Fruit fly (Drosophila melanogaster): ENCODE measurements around the gene Gr64e.
A peak's percentile ranks its signal among the peaks of the same experiment; 100 is the strongest.

Gene Gr64e

DNA sequence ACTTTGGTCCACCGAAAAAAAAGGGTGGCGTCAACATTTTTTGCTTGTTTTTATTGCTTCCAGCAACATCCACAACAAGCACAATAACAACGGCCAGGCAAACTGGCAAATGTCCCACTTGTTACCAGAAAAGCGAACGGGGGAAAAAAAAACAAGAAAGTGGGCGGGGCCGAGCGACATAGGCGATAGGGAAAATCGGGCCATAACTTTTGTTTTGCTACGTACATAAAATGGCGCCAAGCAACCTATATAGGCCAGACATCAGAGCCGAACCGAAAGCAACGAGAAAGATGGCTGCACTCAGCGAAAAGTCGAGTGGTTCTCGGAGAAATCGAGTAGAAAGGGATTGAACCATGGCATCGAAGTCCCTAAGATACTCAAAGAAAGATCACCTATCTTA is 24.7 kb upstream of the Gr64e start (continued):
- TF ChIP-seq CG31441 (GFP tag; IDR thresholded peaks at IDR 0.05) (0 out of 2 replicates have a peak, but pooled peaks have one; percentile 19), wor (GFP tag; IDR thresholded peaks at IDR 0.05) (no peak), CG3281 (GFP tag; optimal IDR thresholded peaks at IDR 0.05) (no peak), Ptx1 (GFP tag; IDR thresholded peaks at IDR 0.05) (0 out of 2 replicates have a peak, but pooled peaks have one; percentile 6), Opbp (GFP tag; IDR thresholded peaks at IDR 0.05; ENCODE audit: partially characterized antibody) (no peak), CoRest (tag; optimal IDR thresholded peaks at IDR 0.05) (peak; percentile 7), CG15011 (GFP tag; optimal IDR thresholded peaks at IDR 0.05) (no peak), CG2678 (tag; optimal IDR thresholded peaks at IDR 0.05) (peak; percentile 22), CG13424 (tag; optimal IDR thresholded peaks at IDR 0.05) (peak; percentile 37), unpg (GFP tag; optimal IDR thresholded peaks at IDR 0.05) (no peak), CG17361 (GFP tag; IDR thresholded peaks at IDR 0.05) (0 out of 3 replicates have a peak, but pooled peaks have one; percentile 37), CG4328 (GFP tag; optimal IDR thresholded peaks at IDR 0.05) (no peak), CG18619 (GFP tag; optimal IDR thresholded peaks at IDR 0.05) (peak; percentile 26), al (GFP tag; IDR thresholded peaks at IDR 0.05) (no peak), CG16813 (GFP tag; IDR thresholded peaks at IDR 0.05; ENCODE audit: partially characterized antibody) (no peak), prd (optimal IDR thresholded peaks at IDR 0.05) (no peak), prd (GFP tag; IDR thresholded peaks at IDR 0.05) (peak; percentile 42; the same call in 1 of the 3 replicates), CG10274 (GFP tag; optimal IDR thresholded peaks at IDR 0.05) (no peak), dmrt99B (tag; optimal IDR thresholded peaks at IDR 0.05) (peak; percentile 41), CG2712 (tag; optimal IDR thresholded peaks at IDR 0.05) (no peak), Hsf (GFP tag; optimal IDR thresholded peaks at IDR 0.05) (no peak), Sry-β (GFP tag; optimal IDR thresholded peaks at IDR 0.05) (no peak), CG17328 (GFP tag; IDR thresholded peaks at IDR 0.05) (no peak), grau (tag; optimal IDR thresholded peaks at IDR 0.05) (peak; percentile 38), Bgb (GFP tag; IDR thresholded peaks at IDR 0.05; ENCODE audit: partially characterized antibody) (no peak), Ada2b (GFP tag; IDR thresholded peaks at IDR 0.05) (peak; percentile 13; the same call in 1 of the 2 replicates), nerfin-2 (GFP tag; IDR thresholded peaks at IDR 0.05; ENCODE audit: partially characterized antibody) (no peak), ci (GFP tag; IDR thresholded peaks at IDR 0.05) (no peak), CG6175 (GFP tag; IDR thresholded peaks at IDR 0.05) (no peak), luna (GFP tag; optimal IDR thresholded peaks at IDR 0.05) (no peak), Doc3 (GFP tag; IDR thresholded peaks at IDR 0.05; ENCODE audit: partially characterized antibody) (no peak), ind (GFP tag; optimal IDR thresholded peaks at IDR 0.05) (no peak), unc-4 (GFP tag; IDR thresholded peaks at IDR 0.05; ENCODE audit: partially characterized antibody) (no peak), CG7556 (GFP tag; optimal IDR thresholded peaks at IDR 0.05) (peak; percentile 39), az2 (GFP tag; optimal IDR thresholded peaks at IDR 0.05) (peak; percentile 4), cato (GFP tag; optimal IDR thresholded peaks at IDR 0.05; ENCODE audit: borderline replicate concordance) (no peak), row (GFP tag; IDR thresholded peaks at IDR 0.05) (peak; percentile 35; the same call in 1 of the 3 replicates), Oli (tag; optimal IDR thresholded peaks at IDR 0.05) (no peak), emc (GFP tag; optimal IDR thresholded peaks at IDR 0.05) (no peak), CG34376 (GFP tag; optimal IDR thresholded peaks at IDR 0.05) (no peak), ham (GFP tag; IDR thresholded peaks at IDR 0.05) (no peak), sisA (GFP tag; IDR thresholded peaks at IDR 0.05) (no peak; the same call in 1 of the 2 replicates), klu (GFP tag; IDR thresholded peaks at IDR 0.05) (no peak), gem (tag; optimal IDR thresholded peaks at IDR 0.05) (no peak), fu2 (GFP tag; optimal IDR thresholded peaks at IDR 0.05) (no peak), CG31224 (GFP tag; IDR thresholded peaks at IDR 0.05) (no peak), Xrp1 (GFP tag; IDR thresholded peaks at IDR 0.05) (0 out of 2 replicates have a peak, but pooled peaks have one; percentile 26), Hmr (GFP tag; optimal IDR thresholded peaks at IDR 0.05) (peak; percentile 40), Sox102F (GFP tag; optimal IDR thresholded peaks at IDR 0.05) (peak; percentile 7), hbn (GFP tag; IDR thresholded peaks at IDR 0.05; ENCODE audit: partially characterized antibody) (no peak), dpn (GFP tag; optimal IDR thresholded peaks at IDR 0.05) (no peak)

All from whole organism, embryonic.